Worm (Caenorhabditis elegans) whole organism, midembryonic: ENCODE results near the gene fbxa-19.

Experiments used
- T22C8.4 ChIP-seq: fragments of 200-800 bp; sonication (Bioruptor generic); IDR thresholded peaks from 2 replicates; pipeline ENCODE4 v1.3.6; 2022; ENCODE audit warnings: missing genetic modification characterization, missing compliant biosample characterization
- cog-1 ChIP-seq: sonication (generic microtip); optimal IDR thresholded peaks from 2 replicates; lab custom pipeline; 2016; ENCODE audit warnings: missing genetic modification characterization, missing compliant biosample characterization
- flt-1 ChIP-seq: fragments of 200-800 bp; sonication (Bioruptor generic); IDR thresholded peaks from 2 replicates; pipeline ENCODE4 v1.3.6; 2022; ENCODE audit warnings: missing genetic modification characterization, missing compliant biosample characterization
- klf-2 ChIP-seq: fragments of 200-800 bp; sonication (Bioruptor generic); conservative IDR thresholded peaks from 2 replicates; pipeline ENCODE4 v1.3.6; 2022; ENCODE audit warnings: missing genetic modification reagents, missing genetic modification characterization, missing compliant biosample characterization
- med-1 ChIP-seq: sonication (generic microtip); optimal IDR thresholded peaks from 2 replicates; lab custom pipeline; 2017; ENCODE audit warnings: missing genetic modification characterization, mild to moderate bottlenecking, missing compliant biosample characterization, antibody characterized with exemption, missing genetic modification reagents; ENCODE audit not compliant: insufficient read depth
- ref-1 ChIP-seq: fragments of 200-800 bp; sonication (Bioruptor generic); conservative IDR thresholded peaks from 2 replicates; pipeline ENCODE4 v1.3.6; 2022; ENCODE audit warnings: missing genetic modification reagents, missing genetic modification characterization, missing compliant biosample characterization
- tab-1 ChIP-seq: fragments of 200-800 bp; sonication (Bioruptor generic); IDR thresholded peaks from 2 replicates; pipeline ENCODE4 v1.3.6; 2022; ENCODE audit warnings: missing genetic modification characterization, missing compliant biosample characterization
- ztf-23 ChIP-seq: fragments of 200-800 bp; sonication (Bioruptor generic); IDR thresholded peaks from 2 replicates; pipeline ENCODE4 v1.3.6; 2022; ENCODE audit warnings: missing genetic modification reagents, missing genetic modification characterization, missing compliant biosample characterization
- ztf-29 ChIP-seq: fragments of 200-800 bp; sonication (Bioruptor generic); IDR thresholded peaks from 2 replicates; pipeline ENCODE4 v1.3.6; 2022; ENCODE audit warnings: missing genetic modification reagents, missing genetic modification characterization, missing compliant biosample characterization

The fbxa-19 gene

ce11 chrIII:1288473-1289056 lies 26.6 kb upstream of the fbxa-19 start, which contains the start of gene fbxa-50:
Gene fbxa-50, minus strand, starts transcription at chrIII:1288523.
- TF ChIP-seq ztf-29 (GFP tag; lab: Robert Waterston, UW), result no peak

- no peak for TF ChIP-seq ztf-23 (GFP tag; lab: Robert Waterston, UW)
- TF ChIP-seq T22C8.4, result no peak
- TF ChIP-seq med-1 (GFP tag; lab: Kevin White, UChicago), result no peak
- TF ChIP-seq klf-2 (GFP tag; lab: Robert Waterston, UW), result no peak
- no peak for TF ChIP-seq flt-1 (GFP tag; lab: Robert Waterston, UW)
- no peak for TF ChIP-seq tab-1 (GFP tag; lab: Robert Waterston, UW)
Measured at ce11 chrIII:1289139-1289538, 26.1 kb upstream of the fbxa-19 start.

- TF ChIP-seq ztf-29 (GFP tag; lab: Robert Waterston, UW) (no peak), klf-2 (GFP tag; lab: Robert Waterston, UW) (no peak), T22C8.4 (no peak), flt-1 (GFP tag; lab: Robert Waterston, UW) (no peak), cog-1 (tag; lab: Kevin White, UChicago) (no peak), ref-1 (GFP tag; lab: Robert Waterston, UW) (no peak), ztf-23 (GFP tag; lab: Robert Waterston, UW) (no peak), tab-1 (GFP tag; lab: Robert Waterston, UW) (no peak), med-1 (GFP tag; lab: Kevin White, UChicago) (no peak)
Measured at ce11 chrIII:1293135-1293534, 22.1 kb upstream of the fbxa-19 start, which contains the start of gene fbxa-36. Gene fbxa-36, minus strand, starts transcription at chrIII:1293235.

ce11 chrIII:1295149-1295716 lies 20.0 kb upstream of the fbxa-19 start, which contains the start of gene fbxa-35:
Gene fbxa-35, plus strand, starts transcription at chrIII:1295666.
- no peak for TF ChIP-seq tab-1 (GFP tag; lab: Robert Waterston, UW)
- TF ChIP-seq cog-1 (tag; lab: Kevin White, UChicago), result no peak
- TF ChIP-seq ref-1 (GFP tag; lab: Robert Waterston, UW), result no peak
- no peak for TF ChIP-seq med-1 (GFP tag; lab: Kevin White, UChicago)
- no peak for TF ChIP-seq flt-1 (GFP tag; lab: Robert Waterston, UW)
- TF ChIP-seq T22C8.4, result no peak
- no peak for TF ChIP-seq klf-2 (GFP tag; lab: Robert Waterston, UW)
- TF ChIP-seq ztf-23 (GFP tag; lab: Robert Waterston, UW), result no peak

ce11 chrIII:1297604-1298003 lies 17.6 kb upstream of the fbxa-19 start, which contains the start of gene fbxa-28:
Gene fbxa-28, plus strand, starts transcription at chrIII:1297904.
- TF ChIP-seq flt-1 (GFP tag; lab: Robert Waterston, UW) (no peak), klf-2 (GFP tag; lab: Robert Waterston, UW) (no peak), tab-1 (GFP tag; lab: Robert Waterston, UW) (no peak), ref-1 (GFP tag; lab: Robert Waterston, UW) (no peak), med-1 (GFP tag; lab: Kevin White, UChicago) (no peak), ztf-29 (GFP tag; lab: Robert Waterston, UW) (no peak), T22C8.4 (no peak), ztf-23 (GFP tag; lab: Robert Waterston, UW) (no peak), cog-1 (tag; lab: Kevin White, UChicago) (no peak)

- TF ChIP-seq ztf-29 (GFP tag; lab: Robert Waterston, UW) (no peak), ref-1 (GFP tag; lab: Robert Waterston, UW) (no peak), med-1 (GFP tag; lab: Kevin White, UChicago) (no peak), tab-1 (GFP tag; lab: Robert Waterston, UW) (no peak), flt-1 (GFP tag; lab: Robert Waterston, UW) (no peak), T22C8.4 (no peak), cog-1 (tag; lab: Kevin White, UChicago) (no peak), ztf-23 (GFP tag; lab: Robert Waterston, UW) (no peak), klf-2 (GFP tag; lab: Robert Waterston, UW) (no peak)
Measured at ce11 chrIII:1303414-1303813, 11.8 kb upstream of the fbxa-19 start, which contains the start of gene fbxa-75. Gene fbxa-75, plus strand, starts transcription at chrIII:1303714.

- TF ChIP-seq T22C8.4 (no peak), cog-1 (tag; lab: Kevin White, UChicago) (no peak), flt-1 (GFP tag; lab: Robert Waterston, UW) (no peak), ref-1 (GFP tag; lab: Robert Waterston, UW) (no peak), tab-1 (GFP tag; lab: Robert Waterston, UW) (no peak), med-1 (GFP tag; lab: Kevin White, UChicago) (no peak), ztf-23 (GFP tag; lab: Robert Waterston, UW) (no peak), ztf-29 (GFP tag; lab: Robert Waterston, UW) (no peak), klf-2 (GFP tag; lab: Robert Waterston, UW) (no peak)
Measured at ce11 chrIII:1307333-1307732, 7.9 kb upstream of the fbxa-19 start.

- TF ChIP-seq cog-1 (tag; lab: Kevin White, UChicago) (no peak), flt-1 (GFP tag; lab: Robert Waterston, UW) (no peak), ztf-29 (GFP tag; lab: Robert Waterston, UW) (no peak), ref-1 (GFP tag; lab: Robert Waterston, UW) (no peak), klf-2 (GFP tag; lab: Robert Waterston, UW) (no peak), ztf-23 (GFP tag; lab: Robert Waterston, UW) (no peak), tab-1 (GFP tag; lab: Robert Waterston, UW) (no peak), med-1 (GFP tag; lab: Kevin White, UChicago) (no peak), T22C8.4 (no peak)
Measured at ce11 chrIII:1308209-1308608, 7.0 kb upstream of the fbxa-19 start, which contains the start of gene fbxa-79. Gene fbxa-79, minus strand, starts transcription at chrIII:1308294.

- TF ChIP-seq klf-2 (GFP tag; lab: Robert Waterston, UW), result no peak
- no peak for TF ChIP-seq T22C8.4
- no peak for TF ChIP-seq tab-1 (GFP tag; lab: Robert Waterston, UW)
- TF ChIP-seq ztf-23 (GFP tag; lab: Robert Waterston, UW), result no peak
- TF ChIP-seq cog-1 (tag; lab: Kevin White, UChicago), result no peak
- no peak for TF ChIP-seq med-1 (GFP tag; lab: Kevin White, UChicago)
Measured at ce11 chrIII:1308887-1309286, 6.3 kb upstream of the fbxa-19 start, which contains the start of gene Y82E9BL.12. Gene Y82E9BL.12, plus strand, starts transcription at chrIII:1309187.
